Fruit fly (Drosophila melanogaster): ENCODE measurements around the gene nmdyn-D7.

DNA sequence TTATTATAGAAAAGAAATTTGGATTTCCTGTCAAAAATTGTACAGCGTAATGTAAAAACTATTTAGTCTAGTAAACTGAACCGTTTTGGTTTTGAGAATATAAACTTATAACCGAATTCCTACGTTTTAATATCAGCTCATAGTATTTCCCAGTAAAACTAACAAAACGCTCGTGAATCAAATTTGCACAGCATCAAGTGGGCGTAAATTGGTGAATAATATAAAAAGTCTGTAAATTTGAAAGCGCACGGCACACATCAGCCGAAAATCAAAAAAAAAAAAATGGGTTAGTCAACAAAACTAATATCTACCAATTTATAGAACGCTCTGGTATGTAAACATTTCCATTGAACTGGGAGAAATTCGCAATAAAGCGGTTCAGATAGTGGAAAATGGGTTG, 41.9 kb upstream of the nmdyn-D7 start, which contains the start of gene Dh44:
- TF ChIP-seq sage (GFP tag; optimal IDR thresholded peaks at IDR 0.05) (no peak), dmrt93B (GFP tag; optimal IDR thresholded peaks at IDR 0.05) (no peak)
